Fruit fly (Drosophila melanogaster) whole organism, adult: Measurements from ENCODE around the gene CG11563.

Experiments
- CG14711 ChIP-seq: fragments of 200-800 bp; sonication (Bioruptor generic); optimal IDR thresholded peaks from 2 replicates; lab custom pipeline; 2018; ENCODE audit warnings: missing biosample characterization, mild to moderate bottlenecking, missing genetic modification characterization, moderate library complexity
- CG33017 ChIP-seq: fragments of 200-800 bp; sonication (Bioruptor generic); optimal IDR thresholded peaks from 2 replicates; lab custom pipeline; 2018; ENCODE audit warnings: missing biosample characterization, mild to moderate bottlenecking, missing genetic modification characterization, moderate library complexity
- CG7045 ChIP-seq: fragments of 200-800 bp; sonication (Bioruptor generic); optimal IDR thresholded peaks from 2 replicates; lab custom pipeline; 2017; ENCODE audit warnings: missing biosample characterization, mild to moderate bottlenecking, missing genetic modification characterization
- CG7101 ChIP-seq: fragments of 200-800 bp; sonication (Bioruptor generic); optimal IDR thresholded peaks from 2 replicates; lab custom pipeline; 2018; ENCODE audit warnings: missing biosample characterization, mild to moderate bottlenecking, missing genetic modification characterization, moderate library complexity
- bab1 ChIP-seq: fragments of 200-800 bp; sonication (Bioruptor generic); optimal IDR thresholded peaks from 3 replicates; lab custom pipeline; 2019; ENCODE audit warnings: missing biosample characterization, mild to moderate bottlenecking, missing genetic modification characterization, moderate library complexity
- cic ChIP-seq: fragments of 200-800 bp; sonication (Bioruptor generic); optimal IDR thresholded peaks from 2 replicates; lab custom pipeline; 2017; ENCODE audit warnings: missing biosample characterization, mild to moderate bottlenecking, missing genetic modification characterization, moderate library complexity
- kay ChIP-seq: fragments of 200-800 bp; sonication (Bioruptor generic); peaks from one replicate; lab custom pipeline; 2016; ENCODE audit warnings: missing biosample characterization, missing genetic modification characterization, borderline replicate concordance
- ovo ChIP-seq: fragments of 200-800 bp; sonication (Bioruptor generic); optimal IDR thresholded peaks from 2 replicates; lab custom pipeline; 2016; ENCODE audit warnings: missing biosample characterization, missing genetic modification characterization
- pad ChIP-seq: fragments of 200-800 bp; sonication (Bioruptor generic); optimal IDR thresholded peaks from 3 replicates; lab custom pipeline; 2017; ENCODE audit warnings: missing biosample characterization, missing genetic modification characterization, mild to moderate bottlenecking, moderate library complexity, missing genetic modification reagents
- tj ChIP-seq: fragments of 200-800 bp; sonication (Bioruptor generic); optimal IDR thresholded peaks from 3 replicates; lab custom pipeline; 2017; ENCODE audit warnings: missing biosample characterization, mild to moderate bottlenecking, missing genetic modification characterization, moderate library complexity
- toe ChIP-seq: fragments of 200-800 bp; sonication (Bioruptor generic); optimal IDR thresholded peaks from 2 replicates; lab custom pipeline; 2016; ENCODE audit warnings: missing biosample characterization, missing genetic modification characterization

DNA sequence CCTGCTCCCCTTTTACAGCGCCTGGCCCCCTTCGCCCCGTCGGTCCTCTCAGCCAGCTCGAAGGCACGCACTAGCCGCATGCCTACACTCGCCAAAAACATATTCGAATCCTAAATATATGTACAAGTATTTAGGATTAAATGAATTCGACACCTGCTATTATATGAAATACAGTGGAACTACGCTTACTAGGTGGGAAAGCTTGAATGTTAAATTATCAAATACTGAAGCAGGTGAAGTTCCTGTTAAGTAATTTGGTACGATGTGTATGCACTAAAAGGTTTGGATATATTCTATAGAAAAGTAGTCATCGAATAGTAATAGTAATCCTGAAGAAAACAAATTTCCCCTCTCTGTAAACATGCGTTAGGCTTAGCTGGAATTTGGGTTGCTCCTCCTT is 47.1 kb upstream of the CG11563 start:
- TF ChIP-seq CG33017 (no peak), CG7045 (GFP tag; lab: Kevin White, UChicago) (no peak), tj (no peak), ovo (GFP tag; lab: Kevin White, UChicago) (no peak), pad (GFP tag; lab: Kevin White, UChicago) (no peak), kay (GFP tag; lab: Kevin White, UChicago) (no peak), bab1 (no peak), toe (GFP tag; lab: Kevin White, UChicago) (no peak), cic (GFP tag; lab: Kevin White, UChicago) (no peak), CG14711 (tag; lab: Kevin White, UChicago) (no peak), CG7101 (tag; lab: Kevin White, UChicago) (no peak)
